Fruit fly (Drosophila melanogaster) whole organism, embryonic: Measurements from ENCODE around the gene CG13654.

Experiments used
- Asciz ChIP-seq: fragments of 200-800 bp; sonication (Bioruptor generic); optimal IDR thresholded peaks from 2 replicates; lab custom pipeline; 2017; ENCODE audit warnings: missing biosample characterization, mild to moderate bottlenecking, missing genetic modification characterization, missing genetic modification reagents
- Atf3 ChIP-seq: fragments of 200-800 bp; sonication (Bioruptor generic); optimal IDR thresholded peaks from 3 replicates; lab custom pipeline; 2016; ENCODE audit warnings: missing biosample characterization, missing genetic modification characterization
- CG11085 ChIP-seq: fragments of 200-800 bp; sonication (Bioruptor generic); IDR thresholded peaks from 2 replicates; pipeline ENCODE4 v1.3.6; 2022; ENCODE audit warnings: missing biosample characterization, missing genetic modification characterization
- CG11504 ChIP-seq: fragments of 200-800 bp; sonication (Bioruptor generic); optimal IDR thresholded peaks from 3 replicates; lab custom pipeline; 2019; ENCODE audit warnings: missing biosample characterization, mild to moderate bottlenecking, missing genetic modification characterization, moderate library complexity
- CG12659 ChIP-seq: fragments of 200-800 bp; sonication (Bioruptor generic); optimal IDR thresholded peaks from 3 replicates; lab custom pipeline; 2017; ENCODE audit warnings: mild to moderate bottlenecking, missing biosample characterization, missing genetic modification reagents, missing genetic modification characterization
- CG14014 ChIP-seq: fragments of 200-800 bp; sonication (Bioruptor generic); IDR thresholded peaks from 2 replicates; pipeline ENCODE4 v1.3.6; 2022; ENCODE audit warnings: missing biosample characterization, missing genetic modification characterization
- CG15073 ChIP-seq: fragments of 200-800 bp; sonication (Bioruptor generic); optimal IDR thresholded peaks from 2 replicates; lab custom pipeline; 2016; ENCODE audit warnings: missing biosample characterization, missing genetic modification characterization
- CG15479 ChIP-seq: fragments of 200-800 bp; sonication (Bioruptor generic); optimal IDR thresholded peaks from 3 replicates; lab custom pipeline; 2019; ENCODE audit warnings: missing biosample characterization, mild to moderate bottlenecking, missing genetic modification characterization, moderate library complexity
- CG18011 ChIP-seq: fragments of 200-800 bp; sonication (Bioruptor generic); optimal IDR thresholded peaks from 2 replicates; lab custom pipeline; 2017; ENCODE audit warnings: missing biosample characterization, missing genetic modification characterization, mild to moderate bottlenecking, moderate library complexity, missing genotype
- CG2199 ChIP-seq: fragments of 200-800 bp; sonication (Bioruptor generic); IDR thresholded peaks from 3 replicates; pipeline ENCODE4 v1.3.6; 2022; ENCODE audit warnings: missing biosample characterization, missing genetic modification characterization
- CG3281 ChIP-seq: fragments of 200-800 bp; sonication (Bioruptor generic); optimal IDR thresholded peaks from 3 replicates; lab custom pipeline; 2017; ENCODE audit warnings: missing biosample characterization, mild to moderate bottlenecking, missing genetic modification characterization
- CG3407 ChIP-seq: fragments of 200-800 bp; sonication (Bioruptor generic); optimal IDR thresholded peaks from 2 replicates; lab custom pipeline; 2018; ENCODE audit warnings: missing biosample characterization, mild to moderate bottlenecking, missing genetic modification characterization
- CG42726 ChIP-seq: fragments of 200-800 bp; sonication (Bioruptor generic); IDR thresholded peaks from 2 replicates; pipeline ENCODE4 v1.3.6; 2022; ENCODE audit warnings: missing biosample characterization, missing genetic modification characterization; ENCODE audit not compliant: partially characterized antibody
- CG4282 ChIP-seq: fragments of 200-800 bp; sonication (Bioruptor generic); optimal IDR thresholded peaks from 2 replicates; lab custom pipeline; 2016; ENCODE audit warnings: missing biosample characterization, missing genetic modification characterization
- CG43689 ChIP-seq: fragments of 200-800 bp; sonication (Bioruptor generic); IDR thresholded peaks from 2 replicates; pipeline ENCODE4 v1.3.6; 2022; ENCODE audit warnings: missing biosample characterization, missing genetic modification characterization
- CG6854 ChIP-seq: fragments of 200-800 bp; sonication (Bioruptor generic); optimal IDR thresholded peaks from 3 replicates; lab custom pipeline; 2017; ENCODE audit warnings: missing biosample characterization, mild to moderate bottlenecking, missing genetic modification characterization
- CG7357 ChIP-seq: fragments of 200-800 bp; sonication (Bioruptor generic); IDR thresholded peaks from 3 replicates; pipeline ENCODE4 v1.3.6; 2022; ENCODE audit warnings: missing biosample characterization, missing genetic modification characterization
- CG7745 ChIP-seq: fragments of 200-800 bp; sonication (Bioruptor generic); optimal IDR thresholded peaks from 2 replicates; lab custom pipeline; 2018; ENCODE audit warnings: missing biosample characterization, mild to moderate bottlenecking, missing genetic modification characterization, moderate library complexity
- CG9932 ChIP-seq: fragments of 200-800 bp; sonication (Bioruptor generic); IDR thresholded peaks from 2 replicates; pipeline ENCODE4 v1.3.6; 2022; ENCODE audit warnings: missing biosample characterization, missing genetic modification characterization
- Dbx ChIP-seq: fragments of 200-800 bp; sonication (Bioruptor generic); IDR thresholded peaks from 3 replicates; pipeline ENCODE4 v1.3.6; 2022; ENCODE audit warnings: missing biosample characterization, missing genetic modification characterization
- Ets65A ChIP-seq: fragments of 200-800 bp; sonication (Bioruptor generic); peaks from one replicate; lab custom pipeline; 2016; ENCODE audit warnings: missing biosample characterization, missing genetic modification characterization
- Fer1 ChIP-seq: fragments of 200-800 bp; sonication (Bioruptor generic); optimal IDR thresholded peaks from 2 replicates; lab custom pipeline; 2017; ENCODE audit warnings: missing biosample characterization, mild to moderate bottlenecking, missing genetic modification characterization
- Med ChIP-seq: fragments of 200-800 bp; sonication (Bioruptor generic); peaks from one replicate; lab custom pipeline; 2016; ENCODE audit warnings: missing biosample characterization, missing genetic modification characterization, mild to moderate bottlenecking, inconsistent platforms, moderate library complexity
- Nf-YA ChIP-seq: fragments of 200-800 bp; sonication (Bioruptor generic); IDR thresholded peaks from 2 replicates; pipeline ENCODE4 v1.3.6; 2022; ENCODE audit warnings: missing biosample characterization, missing genetic modification characterization
- Sox100B ChIP-seq: fragments of 200-800 bp; sonication (Bioruptor generic); optimal IDR thresholded peaks from 3 replicates; lab custom pipeline; 2018; ENCODE audit warnings: missing biosample characterization, mild to moderate bottlenecking, missing genetic modification characterization
- Trl ChIP-seq, 3 experiments: fragments of >200 bp in 2 of 3; fragments of 200-800 bp in 1 of 3; sonication (Bioruptor generic) in 1 of 3; optimal IDR thresholded peaks; 2 replicates in 1 of 3; 3 replicates in 2 of 3; lab custom pipeline; 2016 to 2017; ENCODE audit warnings: missing biosample characterization in 1 of 3, missing genetic modification characterization in 1 of 3
- ab ChIP-seq: fragments of 200-800 bp; sonication (Bioruptor generic); optimal IDR thresholded peaks from 2 replicates; lab custom pipeline; 2016; ENCODE audit warnings: missing biosample characterization, missing genetic modification characterization
- abd-A ChIP-seq: fragments of 200-800 bp; sonication (Bioruptor generic); optimal IDR thresholded peaks from 3 replicates; lab custom pipeline; 2019; ENCODE audit warnings: missing biosample characterization, mild to moderate bottlenecking, missing genetic modification characterization, moderate library complexity
- cg ChIP-seq: fragments of 200-800 bp; sonication (Bioruptor generic); optimal IDR thresholded peaks from 3 replicates; lab custom pipeline; 2019; ENCODE audit warnings: missing biosample characterization, mild to moderate bottlenecking, missing genetic modification characterization, moderate library complexity
- crp ChIP-seq, 2 experiments: fragments of 200-800 bp; sonication (Bioruptor generic); optimal IDR thresholded peaks; 2 replicates in 1 of 2; 3 replicates in 1 of 2; lab custom pipeline; 2017; ENCODE audit warnings: missing biosample characterization in 2 of 2, missing genetic modification characterization in 2 of 2, mild to moderate bottlenecking in 1 of 2, moderate library complexity in 1 of 2
- da ChIP-seq: fragments of 200-800 bp; sonication (Bioruptor generic); optimal IDR thresholded peaks from 2 replicates; lab custom pipeline; 2016; ENCODE audit warnings: missing biosample characterization, missing genetic modification characterization
- dati ChIP-seq: fragments of 200-800 bp; sonication (Bioruptor generic); IDR thresholded peaks from 2 replicates; pipeline ENCODE4 v1.3.6; 2022; ENCODE audit warnings: missing biosample characterization, missing genetic modification characterization
- dimm ChIP-seq: fragments of 200-800 bp; sonication (Bioruptor generic); IDR thresholded peaks from 2 replicates; pipeline ENCODE4 v1.3.6; 2022; ENCODE audit warnings: missing biosample characterization, missing genetic modification characterization
- dmrt99B ChIP-seq: fragments of 200-800 bp; sonication (Bioruptor generic); optimal IDR thresholded peaks from 2 replicates; lab custom pipeline; 2018; ENCODE audit warnings: missing biosample characterization, mild to moderate bottlenecking, missing genetic modification characterization, moderate library complexity
- eve ChIP-seq, 2 experiments: fragments of >200 bp; optimal IDR thresholded peaks; 2 replicates each; lab custom pipeline; 2017; ENCODE audit warnings: missing biosample characterization in 2 of 2, missing genetic modification characterization in 2 of 2
- gce ChIP-seq: fragments of 200-800 bp; sonication (Bioruptor generic); IDR thresholded peaks from 3 replicates; pipeline ENCODE4 v1.3.6; 2022; ENCODE audit warnings: missing biosample characterization, missing genetic modification characterization
- gro ChIP-seq: fragments of 200-800 bp; sonication (Bioruptor generic); optimal IDR thresholded peaks from 2 replicates; lab custom pipeline; 2016; ENCODE audit warnings: missing biosample characterization, missing genetic modification characterization
- hth ChIP-seq: fragments of >200 bp; optimal IDR thresholded peaks from 2 replicates; lab custom pipeline; 2017; ENCODE audit warnings: inconsistent platforms
- inv ChIP-seq: fragments of 200-800 bp; sonication (Bioruptor generic); IDR thresholded peaks from 2 replicates; pipeline ENCODE4 v1.3.6; 2022; ENCODE audit warnings: missing biosample characterization, missing genetic modification characterization; ENCODE audit not compliant: partially characterized antibody
- mam ChIP-seq: fragments of 200-800 bp; sonication (Bioruptor generic); optimal IDR thresholded peaks from 3 replicates; lab custom pipeline; 2016; ENCODE audit warnings: missing biosample characterization, missing genetic modification characterization
- mirr ChIP-seq: fragments of 200-800 bp; sonication (Bioruptor generic); optimal IDR thresholded peaks from 3 replicates; lab custom pipeline; 2018; ENCODE audit warnings: missing biosample characterization, mild to moderate bottlenecking, missing genetic modification characterization
- nerfin-2 ChIP-seq: fragments of 200-800 bp; sonication (Bioruptor generic); IDR thresholded peaks from 2 replicates; pipeline ENCODE4 v1.3.6; 2022; ENCODE audit warnings: missing biosample characterization, missing genetic modification characterization; ENCODE audit not compliant: partially characterized antibody
- repo ChIP-seq: fragments of 200-800 bp; sonication (Bioruptor generic); optimal IDR thresholded peaks from 2 replicates; lab custom pipeline; 2016; ENCODE audit warnings: missing biosample characterization, missing genetic modification characterization
- ro ChIP-seq: fragments of 200-800 bp; sonication (Bioruptor generic); IDR thresholded peaks from 2 replicates; pipeline ENCODE4 v1.3.6; 2022; ENCODE audit warnings: missing biosample characterization, missing genetic modification characterization
- sc ChIP-seq, 3 experiments: fragments of >200 bp in 2 of 3; fragments of 200-800 bp in 1 of 3; sonication (Bioruptor generic) in 1 of 3; optimal IDR thresholded peaks; 2 replicates in 2 of 3; 3 replicates in 1 of 3; lab custom pipeline; 2017; ENCODE audit warnings: mild to moderate bottlenecking in 1 of 3, missing biosample characterization in 1 of 3, missing genetic modification characterization in 1 of 3, missing genetic modification reagents in 1 of 3
- schlank ChIP-seq: fragments of 200-800 bp; sonication (Bioruptor generic); optimal IDR thresholded peaks from 2 replicates; lab custom pipeline; 2018; ENCODE audit warnings: missing biosample characterization, mild to moderate bottlenecking, missing genetic modification characterization
- toy ChIP-seq: fragments of 200-800 bp; sonication (Bioruptor generic); IDR thresholded peaks from 2 replicates; pipeline ENCODE4 v1.3.6; 2022; ENCODE audit warnings: missing biosample characterization, missing genetic modification characterization
- trem ChIP-seq: fragments of 200-800 bp; optimal IDR thresholded peaks from 3 replicates; lab custom pipeline; 2019; ENCODE audit warnings: missing biosample characterization, mild to moderate bottlenecking, missing genetic modification characterization, moderate library complexity
- usp ChIP-seq: fragments of >200 bp; optimal IDR thresholded peaks from 2 replicates; lab custom pipeline; 2017; ENCODE audit warnings: missing biosample characterization, missing genetic modification characterization

The CG13654 gene

DNA sequence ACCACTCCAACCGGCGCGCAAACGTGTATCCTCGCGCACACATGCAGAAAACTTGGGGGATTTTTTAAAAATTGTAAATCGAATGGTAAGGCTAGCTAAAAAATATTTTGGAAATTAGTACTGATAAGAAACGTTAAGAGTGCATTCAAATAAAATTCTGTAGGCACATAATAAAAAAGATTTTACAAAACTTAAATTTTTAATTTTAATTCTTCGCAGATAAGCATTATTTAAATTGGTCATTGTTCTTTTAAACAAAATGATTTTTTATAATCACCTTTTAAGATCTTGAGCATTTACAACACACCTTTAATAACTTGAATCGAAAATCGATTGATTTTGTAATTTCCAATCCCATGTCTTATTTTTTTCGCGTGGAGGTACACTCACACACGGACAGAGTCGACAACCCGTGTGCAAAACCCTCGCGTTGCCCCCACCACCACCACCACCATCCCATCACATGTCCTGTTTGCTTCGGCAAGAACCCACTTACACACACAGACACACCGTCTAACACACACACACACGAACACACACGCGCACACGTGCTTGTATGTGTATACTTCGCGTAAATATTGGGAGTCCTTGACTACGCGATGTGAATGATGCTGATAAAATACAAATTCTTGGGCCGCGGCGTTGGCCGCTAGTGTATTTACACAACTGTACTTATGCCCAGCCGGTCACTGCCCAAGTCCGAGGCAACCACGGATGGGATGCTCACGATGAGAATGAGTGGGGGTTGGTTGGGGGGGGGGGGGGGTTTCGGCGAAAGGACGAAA, 32.0 kb upstream of the CG13654 start (continued):
- TF ChIP-seq gro (no peak), Asciz (GFP tag; lab: Kevin White, UChicago) (no peak), crp (GFP tag; optimal IDR thresholded peaks at IDR 0.05; lab: Kevin White, UChicago) (no peak), dimm (GFP tag; lab: Robert Waterston, UW) (no peak), CG14014 (GFP tag; lab: Robert Waterston, UW) (no peak), abd-A (tag; lab: Kevin White, UChicago) (peak; percentile 68), CG42726 (GFP tag; lab: Robert Waterston, UW) (no peak), CG2199 (GFP tag; lab: Robert Waterston, UW) (0 out of 3 replicates have a peak, but pooled peaks have one; percentile 34), CG15073 (no peak), toy (GFP tag; lab: Robert Waterston, UW) (no peak), CG9932 (GFP tag; lab: Robert Waterston, UW) (no peak), dmrt99B (tag; lab: Kevin White, UChicago) (peak; percentile 45), schlank (tag; lab: Kevin White, UChicago) (no peak), CG18011 (GFP tag; lab: Kevin White, UChicago) (no peak), eve (GFP tag; optimal IDR thresholded peaks at IDR 0.05; lab: Kevin White, UChicago) (no peak), hth (lab: Kevin White, UChicago) (no peak), Atf3 (no peak), CG43689 (GFP tag; lab: Robert Waterston, UW) (no peak), Sox100B (GFP tag; lab: Kevin White, UChicago) (peak; percentile 8), Trl (optimal IDR thresholded peaks at IDR 0.05; lab: Kevin White, UChicago) (no peak), Trl (GFP tag; optimal IDR thresholded peaks at IDR 0.05; lab: Kevin White, UChicago) (no peak), CG7357 (GFP tag; lab: Robert Waterston, UW) (no peak), ab (GFP tag; lab: Kevin White, UChicago) (no peak), cg (GFP tag; lab: Kevin White, UChicago) (peak; percentile 67), CG15479 (GFP tag; lab: Kevin White, UChicago) (no peak), da (no peak), Nf-YA (GFP tag; lab: Robert Waterston, UW) (no peak), Ets65A (GFP tag; lab: Kevin White, UChicago) (no peak), trem (tag; lab: Kevin White, UChicago) (no peak), gce (no peak), CG7745 (tag; lab: Kevin White, UChicago) (no peak), CG3281 (GFP tag; lab: Kevin White, UChicago) (peak; percentile 4), mam (GFP tag; lab: Kevin White, UChicago) (no peak), CG11504 (tag; lab: Kevin White, UChicago) (peak; percentile 36), CG3407 (GFP tag; lab: Kevin White, UChicago) (no peak), dati (GFP tag; lab: Robert Waterston, UW) (no peak), CG12659 (GFP tag; lab: Kevin White, UChicago) (peak; percentile 16), Dbx (GFP tag; lab: Robert Waterston, UW) (no peak), repo (GFP tag; lab: Kevin White, UChicago) (no peak), usp (GFP tag; lab: Kevin White, UChicago) (no peak), ro (GFP tag; lab: Robert Waterston, UW) (no peak), inv (no peak), nerfin-2 (no peak), Fer1 (GFP tag; lab: Kevin White, UChicago) (no peak), CG4282 (no peak), sc (optimal IDR thresholded peaks at IDR 0.05; lab: Kevin White, UChicago) (no peak), sc (GFP tag; optimal IDR thresholded peaks at IDR 0.05; lab: Kevin White, UChicago) (no peak), Med (peak; percentile 31), CG6854 (GFP tag; lab: Kevin White, UChicago) (no peak), mirr (GFP tag; lab: Kevin White, UChicago) (no peak), CG11085 (GFP tag; lab: Robert Waterston, UW) (no peak)
